Fruit fly (Drosophila melanogaster) whole organism, embryonic: ENCODE results near the gene beag.

Experiments used
- Awh ChIP-seq: fragments of 200-800 bp; sonication (Bioruptor generic); IDR thresholded peaks from 2 replicates; pipeline ENCODE4, ENCODE4 v1.3.6; 2022; ENCODE audit warnings: missing biosample characterization, missing genetic modification characterization
- B-H1 ChIP-seq: fragments of 200-800 bp; sonication (Bioruptor generic); IDR thresholded peaks from 3 replicates; pipeline ENCODE4 v1.3.6; 2022; ENCODE audit warnings: missing biosample characterization, missing genetic modification characterization
- Bdp1 ChIP-seq: fragments of 200-800 bp; sonication (Bioruptor generic); optimal IDR thresholded peaks from 3 replicates; lab custom pipeline; 2016; ENCODE audit warnings: missing biosample characterization, missing genetic modification characterization
- BtbVII ChIP-seq: fragments of 200-800 bp; sonication (Bioruptor generic); optimal IDR thresholded peaks from 3 replicates; lab custom pipeline; 2017; ENCODE audit warnings: missing biosample characterization, mild to moderate bottlenecking, missing genetic modification characterization
- CG10654 ChIP-seq: fragments of 200-800 bp; sonication (Bioruptor generic); optimal IDR thresholded peaks from 2 replicates; lab custom pipeline; 2016; ENCODE audit warnings: missing biosample characterization, missing genetic modification characterization
- CG12391 ChIP-seq: fragments of 200-800 bp; sonication (Bioruptor generic); optimal IDR thresholded peaks from 3 replicates; lab custom pipeline; 2018; ENCODE audit warnings: missing biosample characterization, mild to moderate bottlenecking, missing genetic modification characterization, moderate library complexity
- CG14710 ChIP-seq: fragments of 200-800 bp; sonication (Bioruptor generic); optimal IDR thresholded peaks from 3 replicates; lab custom pipeline; 2019; ENCODE audit warnings: missing biosample characterization, mild to moderate bottlenecking, missing genetic modification characterization, moderate library complexity
- CG14965 ChIP-seq: fragments of 200-800 bp; sonication (Bioruptor generic); optimal IDR thresholded peaks from 2 replicates; lab custom pipeline; 2016; ENCODE audit warnings: missing biosample characterization, missing genetic modification characterization, borderline replicate concordance
- CG15269 ChIP-seq: fragments of 200-800 bp; sonication (Bioruptor generic); optimal IDR thresholded peaks from 2 replicates; lab custom pipeline; 2018; ENCODE audit warnings: missing biosample characterization, mild to moderate bottlenecking, missing genetic modification characterization, moderate library complexity
- CG17328 ChIP-seq: fragments of 200-800 bp; sonication (Bioruptor generic); IDR thresholded peaks from 2 replicates; pipeline ENCODE4 v1.3.6; 2022; ENCODE audit warnings: missing biosample characterization, missing genetic modification characterization
- CG1792 ChIP-seq: fragments of 200-800 bp; sonication (Bioruptor generic); optimal IDR thresholded peaks from 2 replicates; lab custom pipeline; 2016; ENCODE audit warnings: missing biosample characterization, missing genetic modification characterization
- CG2116 ChIP-seq: fragments of 200-800 bp; sonication (Bioruptor generic); optimal IDR thresholded peaks from 3 replicates; lab custom pipeline; 2018; ENCODE audit warnings: missing biosample characterization, mild to moderate bottlenecking, missing genetic modification characterization
- CG2202 ChIP-seq: fragments of 200-800 bp; sonication (Bioruptor generic); optimal IDR thresholded peaks from 2 replicates; lab custom pipeline; 2018; ENCODE audit warnings: missing biosample characterization, mild to moderate bottlenecking, missing genetic modification characterization
- CG31388 ChIP-seq: fragments of 200-800 bp; sonication (Bioruptor generic); optimal IDR thresholded peaks from 2 replicates; lab custom pipeline; 2016; ENCODE audit warnings: missing biosample characterization, missing genetic modification characterization
- CG33213 ChIP-seq: fragments of 200-800 bp; sonication (Bioruptor generic); optimal IDR thresholded peaks from 3 replicates; lab custom pipeline; 2016; ENCODE audit warnings: missing biosample characterization, missing genetic modification characterization
- CG4282 ChIP-seq: fragments of 200-800 bp; sonication (Bioruptor generic); optimal IDR thresholded peaks from 2 replicates; lab custom pipeline; 2016; ENCODE audit warnings: missing biosample characterization, missing genetic modification characterization
- CG43689 ChIP-seq: fragments of 200-800 bp; sonication (Bioruptor generic); IDR thresholded peaks from 2 replicates; pipeline ENCODE4 v1.3.6; 2022; ENCODE audit warnings: missing biosample characterization, missing genetic modification characterization
- CG4854 ChIP-seq: fragments of 200-800 bp; sonication (Bioruptor generic); optimal IDR thresholded peaks from 2 replicates; lab custom pipeline; 2016; ENCODE audit warnings: missing biosample characterization, missing genetic modification characterization, inconsistent platforms
- CG5245 ChIP-seq: fragments of 200-800 bp; sonication (Bioruptor generic); optimal IDR thresholded peaks from 3 replicates; lab custom pipeline; 2016; ENCODE audit warnings: missing biosample characterization, missing genetic modification characterization
- CG6175 ChIP-seq: fragments of 200-800 bp; sonication (Bioruptor generic); IDR thresholded peaks from 3 replicates; pipeline ENCODE4 v1.3.6; 2022; ENCODE audit warnings: missing biosample characterization, missing genetic modification characterization
- CG8924 ChIP-seq: fragments of 200-800 bp; optimal IDR thresholded peaks from 3 replicates; lab custom pipeline; 2019; ENCODE audit warnings: missing biosample characterization, mild to moderate bottlenecking, missing genetic modification characterization, moderate library complexity
- CG9817 ChIP-seq: fragments of 200-800 bp; sonication (Bioruptor generic); optimal IDR thresholded peaks from 2 replicates; lab custom pipeline; 2018; ENCODE audit warnings: missing biosample characterization, mild to moderate bottlenecking, missing genetic modification characterization, moderate library complexity
- Doc2 ChIP-seq: fragments of 200-800 bp; sonication (Bioruptor generic); IDR thresholded peaks from 2 replicates; pipeline ENCODE4 v1.3.6; 2022; ENCODE audit warnings: missing biosample characterization, missing genetic modification characterization
- Eip74EF ChIP-seq, 2 experiments: fragments of 200-800 bp in 1 of 2; fragments of >200 bp in 1 of 2; sonication (Bioruptor generic) in 1 of 2; optimal IDR thresholded peaks; 2 replicates each; lab custom pipeline; 2017 to 2019; ENCODE audit warnings: missing biosample characterization in 2 of 2, missing genetic modification characterization in 2 of 2, mild to moderate bottlenecking in 1 of 2, moderate library complexity in 1 of 2
- Fer3 ChIP-seq: fragments of 200-800 bp; sonication (Bioruptor generic); optimal IDR thresholded peaks from 2 replicates; lab custom pipeline; 2018; ENCODE audit warnings: missing biosample characterization, mild to moderate bottlenecking, missing genetic modification characterization, moderate library complexity
- H2.0 ChIP-seq: fragments of 200-800 bp; sonication (Bioruptor generic); IDR thresholded peaks from 2 replicates; pipeline ENCODE4 v1.3.6; 2022; ENCODE audit warnings: missing biosample characterization, missing genetic modification characterization
- HLH3B ChIP-seq: fragments of 200-800 bp; sonication (Bioruptor generic); IDR thresholded peaks from 2 replicates; pipeline ENCODE4 v1.3.6; 2022; ENCODE audit warnings: missing biosample characterization, missing genetic modification characterization
- MBD-R2 ChIP-seq: fragments of 200-800 bp; sonication (Bioruptor generic); IDR thresholded peaks from 2 replicates; pipeline ENCODE4 v1.3.6; 2022; ENCODE audit warnings: missing biosample characterization, missing genetic modification characterization
- MESR4 ChIP-seq: fragments of 200-800 bp; sonication (Bioruptor generic); optimal IDR thresholded peaks from 2 replicates; lab custom pipeline; 2018; ENCODE audit warnings: missing biosample characterization, mild to moderate bottlenecking, missing genetic modification characterization, moderate library complexity
- MTF-1 ChIP-seq: fragments of 200-800 bp; sonication (Bioruptor generic); optimal IDR thresholded peaks from 2 replicates; lab custom pipeline; 2018; ENCODE audit warnings: missing biosample characterization, mild to moderate bottlenecking, missing genetic modification characterization, borderline replicate concordance
- Sox100B ChIP-seq: fragments of 200-800 bp; sonication (Bioruptor generic); optimal IDR thresholded peaks from 3 replicates; lab custom pipeline; 2018; ENCODE audit warnings: missing biosample characterization, mild to moderate bottlenecking, missing genetic modification characterization
- Xbp1 ChIP-seq: fragments of 200-800 bp; sonication (Bioruptor generic); optimal IDR thresholded peaks from 3 replicates; lab custom pipeline; 2016; ENCODE audit warnings: missing biosample characterization, mild to moderate bottlenecking, missing genetic modification characterization
- YL-1 ChIP-seq: fragments of 200-800 bp; sonication (Bioruptor generic); optimal IDR thresholded peaks from 3 replicates; lab custom pipeline; 2017; ENCODE audit warnings: missing biosample characterization, mild to moderate bottlenecking, missing genetic modification characterization
- ab ChIP-seq: fragments of 200-800 bp; sonication (Bioruptor generic); optimal IDR thresholded peaks from 2 replicates; lab custom pipeline; 2016; ENCODE audit warnings: missing biosample characterization, missing genetic modification characterization
- abd-A ChIP-seq: fragments of 200-800 bp; sonication (Bioruptor generic); optimal IDR thresholded peaks from 3 replicates; lab custom pipeline; 2019; ENCODE audit warnings: missing biosample characterization, mild to moderate bottlenecking, missing genetic modification characterization, moderate library complexity
- chif ChIP-seq, 2 experiments: fragments of 200-800 bp; sonication (Bioruptor generic); optimal IDR thresholded peaks; 3 replicates each; lab custom pipeline; 2016; ENCODE audit warnings: missing biosample characterization in 2 of 2, missing genetic modification characterization in 2 of 2
- chinmo ChIP-seq: fragments of 200-800 bp; sonication (Bioruptor generic); IDR thresholded peaks from 4 replicates; pipeline ENCODE4 v1.3.6; 2022; ENCODE audit warnings: missing biosample characterization, missing genetic modification characterization; ENCODE audit not compliant: partially characterized antibody
- dati ChIP-seq: fragments of 200-800 bp; sonication (Bioruptor generic); IDR thresholded peaks from 2 replicates; pipeline ENCODE4 v1.3.6; 2022; ENCODE audit warnings: missing biosample characterization, missing genetic modification characterization
- dimm ChIP-seq: fragments of 200-800 bp; sonication (Bioruptor generic); IDR thresholded peaks from 2 replicates; pipeline ENCODE4 v1.3.6; 2022; ENCODE audit warnings: missing biosample characterization, missing genetic modification characterization
- dpn ChIP-seq, 2 experiments: fragments of 200-800 bp; sonication (Bioruptor generic); optimal IDR thresholded peaks; 3 replicates each; lab custom pipeline; 2016; ENCODE audit warnings: missing biosample characterization in 2 of 2, missing genetic modification characterization in 2 of 2
- dysf ChIP-seq: fragments of 200-800 bp; sonication (Bioruptor generic); IDR thresholded peaks from 3 replicates; pipeline ENCODE4 v1.3.6; 2022; ENCODE audit warnings: missing biosample characterization, missing genetic modification characterization
- fd3F ChIP-seq: fragments of 200-800 bp; sonication (Bioruptor generic); optimal IDR thresholded peaks from 2 replicates; lab custom pipeline; 2018; ENCODE audit warnings: missing biosample characterization, mild to moderate bottlenecking, missing genetic modification characterization, moderate library complexity
- gfzf ChIP-seq: fragments of 200-800 bp; sonication (Bioruptor generic); optimal IDR thresholded peaks from 2 replicates; lab custom pipeline; 2016; ENCODE audit warnings: missing biosample characterization, mild to moderate bottlenecking, missing genetic modification characterization, moderate library complexity
- gsb-n ChIP-seq: fragments of 200-800 bp; sonication (Bioruptor generic); optimal IDR thresholded peaks from 3 replicates; lab custom pipeline; 2018; ENCODE audit warnings: missing biosample characterization, mild to moderate bottlenecking, missing genetic modification characterization
- mld ChIP-seq: fragments of 200-800 bp; sonication (Bioruptor generic); IDR thresholded peaks from 3 replicates; pipeline ENCODE4 v1.3.6; 2022; ENCODE audit warnings: missing biosample characterization, missing genetic modification characterization; ENCODE audit not compliant: partially characterized antibody
- p53 ChIP-seq: fragments of 200-800 bp; sonication (Bioruptor generic); optimal IDR thresholded peaks from 2 replicates; lab custom pipeline; 2016; ENCODE audit warnings: missing biosample characterization, missing genetic modification characterization
- pan ChIP-seq, 4 experiments: fragments of >200 bp in 3 of 4; fragments of 200-800 bp in 1 of 4; sonication (Bioruptor generic) in 1 of 4; optimal IDR thresholded peaks in 3 of 4; IDR thresholded peaks in 1 of 4; 2 replicates each; pipeline versions ENCODE4 v1.3.6 to Lab custom; 2017 to 2022; ENCODE audit warnings: missing biosample characterization in 2 of 4, missing genetic modification characterization in 2 of 4, mixed read lengths in 1 of 4
- pb ChIP-seq: fragments of 200-800 bp; sonication (Bioruptor generic); optimal IDR thresholded peaks from 3 replicates; lab custom pipeline; 2016; ENCODE audit warnings: missing biosample characterization, missing genetic modification characterization
- seq ChIP-seq: fragments of 200-800 bp; sonication (Bioruptor generic); IDR thresholded peaks from 2 replicates; pipeline ENCODE4 v1.3.6; 2022; ENCODE audit warnings: missing biosample characterization, missing genetic modification characterization
- shn ChIP-seq: fragments of 200-800 bp; sonication (Bioruptor generic); optimal IDR thresholded peaks from 3 replicates; lab custom pipeline; 2016; ENCODE audit warnings: missing biosample characterization, missing genetic modification characterization
- sr ChIP-seq: fragments of 200-800 bp; sonication (Bioruptor generic); IDR thresholded peaks from 3 replicates; pipeline ENCODE4 v1.3.6; 2022; ENCODE audit warnings: missing biosample characterization, missing genetic modification characterization

Gene beag

DNA sequence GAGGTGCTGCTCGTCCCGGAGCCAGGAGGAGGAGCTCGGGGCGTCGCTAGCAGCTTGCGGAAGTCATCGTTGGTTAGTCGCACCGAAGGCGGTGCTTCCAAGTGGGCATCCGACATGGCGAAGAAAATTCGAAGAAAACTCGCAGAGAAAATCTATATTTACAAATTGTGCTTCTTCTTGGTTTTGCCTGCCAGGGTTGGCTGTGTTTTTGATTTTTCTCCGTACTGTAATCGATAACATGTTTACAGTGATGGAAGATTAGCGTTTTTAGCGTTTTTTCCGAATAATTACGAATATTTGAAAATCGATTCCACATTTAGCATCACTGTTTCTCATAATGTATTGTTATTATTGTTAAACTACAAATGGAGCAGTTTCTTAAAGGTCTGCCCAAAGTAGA lies at the start of gene beag, which contains the start of gene Ada (continued):
- TF ChIP-seq gsb-n = no peak
- peak; percentile 91 for TF ChIP-seq MESR4
- no peak for TF ChIP-seq Sox100B
- peak; percentile 93 for TF ChIP-seq CG2116 (GFP tag; lab: Kevin White, UChicago)
- TF ChIP-seq CG17328 = no peak
- no peak for TF ChIP-seq gfzf (GFP tag; lab: Kevin White, UChicago)
- TF ChIP-seq YL-1 = peak; percentile 90
- no peak for TF ChIP-seq CG6175 (GFP tag; lab: Robert Waterston, UW)
- no peak for TF ChIP-seq mld
- TF ChIP-seq sr = no peak
- TF ChIP-seq CG10654 (GFP tag; lab: Kevin White, UChicago) = peak; percentile 7
- TF ChIP-seq CG14710 = peak; percentile 61
- TF ChIP-seq MBD-R2 (GFP tag; lab: Robert Waterston, UW) = peak; percentile 98
- TF ChIP-seq CG43689 (GFP tag; lab: Robert Waterston, UW) = no peak
- TF ChIP-seq abd-A (tag; lab: Kevin White, UChicago) = no peak
- peak; percentile 55; the same call in 2 of the 3 replicates for TF ChIP-seq dysf (GFP tag; lab: Robert Waterston, UW)
- TF ChIP-seq fd3F (GFP tag; lab: Kevin White, UChicago) = no peak
- TF ChIP-seq chinmo = no peak
- no peak for TF ChIP-seq CG14965 (GFP tag; lab: Kevin White, UChicago)
- no peak; the same call in 1 of the 2 replicates for TF ChIP-seq H2.0
- no peak for TF ChIP-seq Bdp1
- peak; percentile 5 for TF ChIP-seq CG4282
- no peak for TF ChIP-seq CG31388 (GFP tag; lab: Kevin White, UChicago)
- TF ChIP-seq dpn (GFP tag; optimal IDR thresholded peaks at IDR 0.05; lab: Kevin White, UChicago) = peak; percentile 22 to 64
- no peak for TF ChIP-seq ab
- TF ChIP-seq seq = no peak
- peak; percentile 5 for TF ChIP-seq CG1792 (GFP tag; lab: Kevin White, UChicago)
- no peak for TF ChIP-seq p53 (GFP tag; lab: Kevin White, UChicago)
- TF ChIP-seq pb (GFP tag; lab: Kevin White, UChicago) = no peak
- peak; percentile 55 for TF ChIP-seq Xbp1 (GFP tag; lab: Kevin White, UChicago)
- peak; percentile 60 for TF ChIP-seq CG8924 (tag; lab: Kevin White, UChicago)
- TF ChIP-seq CG2202 (tag; lab: Kevin White, UChicago) = no peak
- TF ChIP-seq MTF-1 (GFP tag; lab: Kevin White, UChicago) = no peak
- TF ChIP-seq chif (GFP tag; optimal IDR thresholded peaks at IDR 0.05; lab: Kevin White, UChicago) = peak; percentile 40 to 53
- TF ChIP-seq CG9817 (tag; lab: Kevin White, UChicago) = peak; percentile 32
- no peak for TF ChIP-seq CG5245 (GFP tag; lab: Kevin White, UChicago)
- TF ChIP-seq pan (optimal IDR thresholded peaks at IDR 0.05; lab: Kevin White, UChicago) = no peak
- TF ChIP-seq pan (GFP tag; optimal IDR thresholded peaks at IDR 0.05 in 1 of 2, IDR thresholded peaks at IDR 0.05 in 1 of 2) = peak in 1 of 2 experiments; percentile 22
- no peak for TF ChIP-seq CG4854 (GFP tag; lab: Kevin White, UChicago)
- no peak for TF ChIP-seq Awh (GFP tag; lab: Robert Waterston, UW)
- no peak for TF ChIP-seq Fer3 (tag; lab: Kevin White, UChicago)
- TF ChIP-seq Doc2 = no peak
- peak; percentile 64 for TF ChIP-seq CG12391 (tag; lab: Kevin White, UChicago)
- peak; percentile 60 for TF ChIP-seq shn (GFP tag; lab: Kevin White, UChicago)
- no peak for TF ChIP-seq dimm (GFP tag; lab: Robert Waterston, UW)
- TF ChIP-seq HLH3B (GFP tag; lab: Robert Waterston, UW) = no peak
- TF ChIP-seq CG33213 = no peak
- TF ChIP-seq CG15269 (tag; lab: Kevin White, UChicago) = no peak
- TF ChIP-seq dati (GFP tag; lab: Robert Waterston, UW) = no peak
- TF ChIP-seq B-H1 (GFP tag; lab: Robert Waterston, UW) = no peak
- no peak for TF ChIP-seq Eip74EF (GFP tag; optimal IDR thresholded peaks at IDR 0.05; lab: Kevin White, UChicago)
- TF ChIP-seq BtbVII (GFP tag; lab: Kevin White, UChicago) = no peak
